Worm (Caenorhabditis elegans): ENCODE data around the gene rgs-11.
"Not testable (repeated sequence)": the region's sequence is repeated elsewhere in the genome, so short reads cannot be mapped to it uniquely, and the experiment has no call there.

Gene rgs-11

DNA sequence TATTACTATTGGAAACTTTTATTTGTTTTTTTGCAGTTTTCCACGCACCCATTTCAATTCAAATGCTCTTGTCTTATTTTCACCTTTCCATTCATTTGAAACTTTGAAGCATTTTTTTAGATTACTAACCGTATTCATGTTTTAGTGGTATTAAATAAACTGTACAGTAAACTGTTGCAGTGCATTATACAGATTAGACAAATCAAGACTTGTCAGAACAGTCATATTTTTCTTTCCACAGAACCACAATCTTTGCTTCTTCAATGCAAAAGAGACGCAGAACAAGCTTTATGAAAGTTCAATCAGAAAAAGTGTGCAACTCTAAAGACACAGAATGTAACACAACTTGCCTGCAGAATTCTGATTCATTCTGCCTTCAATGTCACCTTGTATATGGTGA, 1.4 kb downstream of the rgs-11 start, which contains the start of gene F45B8.5:
TSS of gene F45B8.5 (plus strand) at position 301 of the 400 bp plus-strand sequence.
- TF ChIP-seq T22C8.4 (GFP tag; IDR thresholded peaks at IDR 0.05), result no peak
- no peak for TF ChIP-seq flt-1 (GFP tag; IDR thresholded peaks at IDR 0.05)
- TF ChIP-seq cog-1 (tag; optimal IDR thresholded peaks at IDR 0.05), result no peak
- no peak for TF ChIP-seq klf-2 (GFP tag; conservative IDR thresholded peaks at IDR 0.05)
- TF ChIP-seq tab-1 (GFP tag; IDR thresholded peaks at IDR 0.05), result no peak
- TF ChIP-seq med-1 (GFP tag; optimal IDR thresholded peaks at IDR 0.05; ENCODE audit: insufficient read depth), result no peak

DNA sequence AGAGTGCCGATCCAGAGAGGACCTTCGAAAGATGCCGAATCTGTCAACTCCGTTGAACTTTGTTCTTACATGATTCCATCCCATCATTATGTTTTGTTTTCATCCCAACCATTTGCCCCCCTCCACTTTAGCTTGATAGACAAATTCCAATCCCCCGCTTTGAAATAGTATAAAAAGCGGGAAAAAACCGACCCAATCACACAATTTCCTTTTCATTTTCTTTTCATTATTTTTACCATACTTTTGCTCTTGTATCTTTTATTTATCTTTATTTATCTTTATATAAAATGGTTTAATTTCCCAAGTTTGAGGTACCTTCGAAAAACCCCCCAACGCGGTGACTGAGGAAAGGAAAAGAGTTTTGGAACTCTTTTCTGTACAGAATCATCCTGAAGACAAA, 2.2 kb downstream of the rgs-11 start, which contains the start of gene F20D1.22:
TSS of gene F20D1.22 (plus strand) at position 301 of the 400 bp plus-strand sequence.
- not testable (repeated sequence) for TF ChIP-seq ztf-29 (GFP tag; IDR thresholded peaks at IDR 0.05); med-1 (GFP tag; optimal IDR thresholded peaks at IDR 0.05; ENCODE audit: insufficient read depth); T22C8.4 (GFP tag; IDR thresholded peaks at IDR 0.05)

- TF ChIP-seq klf-2 (GFP tag; conservative IDR thresholded peaks at IDR 0.05), result no peak
- TF ChIP-seq ref-1 (GFP tag; conservative IDR thresholded peaks at IDR 0.05), result no peak
These were observed 5.3 kb downstream of the rgs-11 start for ce11 chrX:14969615-14970014.

DNA sequence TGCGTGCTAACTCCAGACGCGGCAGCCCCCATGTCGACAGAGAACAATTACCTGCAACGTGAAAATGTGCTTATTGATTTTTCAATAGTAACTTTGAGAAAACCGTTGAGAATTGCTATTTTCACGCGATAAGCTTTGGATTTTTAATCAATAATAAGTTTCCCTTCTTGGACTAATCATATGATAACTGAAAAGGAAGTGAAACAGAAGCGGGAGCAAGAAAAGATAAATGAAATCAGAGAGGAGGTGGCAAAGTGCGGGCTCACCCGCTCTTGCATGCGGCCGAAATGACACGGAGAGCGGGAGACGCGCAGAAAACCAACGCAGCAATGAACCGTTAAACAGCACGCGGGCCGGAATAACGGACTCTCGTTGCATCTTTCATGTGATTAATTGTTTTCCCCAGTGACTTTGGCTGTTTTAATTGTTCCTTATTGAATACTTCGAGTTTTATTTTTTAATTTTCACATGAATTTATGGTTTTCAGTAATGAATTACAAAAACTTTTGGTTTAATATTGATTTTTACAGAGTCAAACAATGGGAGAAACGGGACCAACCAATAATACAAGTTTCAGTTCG, 6.0 kb downstream of the rgs-11 start, which contains the start of the genes flwr-1 and tbc-1:
TSS of gene flwr-1 (minus strand) at position 51 of the 581 bp plus-strand sequence.
TSS of gene tbc-1 (plus strand) at position 531 of the 581 bp plus-strand sequence.
- TF ChIP-seq ref-1 (GFP tag; conservative IDR thresholded peaks at IDR 0.05), result no peak
- no peak for TF ChIP-seq flt-1 (GFP tag; IDR thresholded peaks at IDR 0.05)
- 0 out of 2 replicates have a peak, but pooled peaks have one; percentile 39 for TF ChIP-seq T22C8.4 (GFP tag; IDR thresholded peaks at IDR 0.05)

ce11 chrX:14973085-14973484, 8.7 kb downstream of the rgs-11 start:
- no peak for TF ChIP-seq flt-1 (GFP tag; IDR thresholded peaks at IDR 0.05)
- no peak for TF ChIP-seq cog-1 (tag; optimal IDR thresholded peaks at IDR 0.05)
- no peak for TF ChIP-seq med-1 (GFP tag; optimal IDR thresholded peaks at IDR 0.05; ENCODE audit: insufficient read depth)
- no peak for TF ChIP-seq tab-1 (GFP tag; IDR thresholded peaks at IDR 0.05)
- no peak for TF ChIP-seq ref-1 (GFP tag; conservative IDR thresholded peaks at IDR 0.05)
- no peak for TF ChIP-seq ztf-23 (GFP tag; IDR thresholded peaks at IDR 0.05)
- no peak for TF ChIP-seq ztf-29 (GFP tag; IDR thresholded peaks at IDR 0.05)
- no peak for TF ChIP-seq klf-2 (GFP tag; conservative IDR thresholded peaks at IDR 0.05)
- no peak for TF ChIP-seq T22C8.4 (GFP tag; IDR thresholded peaks at IDR 0.05)

DNA sequence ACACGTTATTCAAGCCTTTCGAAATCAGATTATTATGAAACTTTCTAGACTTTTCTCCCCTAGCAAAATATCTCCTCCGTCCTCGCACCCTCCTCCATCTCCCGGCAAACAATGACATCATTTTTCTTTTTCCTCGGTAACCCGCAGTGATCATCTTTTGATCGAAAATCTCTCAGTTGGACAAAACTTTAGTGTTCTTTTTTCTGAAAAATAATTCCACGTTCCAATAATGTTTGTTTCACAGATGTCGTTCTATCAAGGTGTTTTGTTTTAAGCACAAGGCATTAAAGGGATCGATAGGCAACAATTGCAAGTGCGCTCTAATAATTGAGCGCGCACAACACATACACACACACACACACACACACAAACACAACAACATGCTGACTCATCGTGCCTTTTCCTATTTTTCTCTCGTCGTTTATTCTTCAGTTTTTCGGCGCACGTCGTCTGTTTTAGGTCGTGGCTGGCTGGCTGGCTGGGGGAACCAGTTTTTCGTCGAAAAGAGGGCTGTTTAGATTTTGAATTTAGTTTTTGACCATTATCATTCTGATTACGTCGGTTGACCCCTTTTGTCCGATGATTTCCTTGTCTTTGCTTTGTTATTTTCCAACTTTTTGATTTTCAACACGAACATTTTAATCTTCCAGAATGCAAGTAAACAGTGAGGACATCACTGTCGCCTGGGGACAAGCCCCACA, 11.3 kb downstream of the rgs-11 start, which contains the start of gene F20D1.3:
TSS of gene F20D1.3 (plus strand) at position 651 of the 701 bp plus-strand sequence.
- TF ChIP-seq T22C8.4 (GFP tag; IDR thresholded peaks at IDR 0.05) (no peak), cog-1 (tag; optimal IDR thresholded peaks at IDR 0.05) (peak; percentile 67), klf-2 (GFP tag; conservative IDR thresholded peaks at IDR 0.05) (no peak), flt-1 (GFP tag; IDR thresholded peaks at IDR 0.05) (peak; percentile 29; the same call in 1 of the 2 replicates), ztf-29 (GFP tag; IDR thresholded peaks at IDR 0.05) (no peak), med-1 (GFP tag; optimal IDR thresholded peaks at IDR 0.05; ENCODE audit: insufficient read depth) (no peak), ztf-23 (GFP tag; IDR thresholded peaks at IDR 0.05) (no peak)

- TF ChIP-seq cog-1 (tag; optimal IDR thresholded peaks at IDR 0.05) (no peak), flt-1 (GFP tag; IDR thresholded peaks at IDR 0.05) (no peak), tab-1 (GFP tag; IDR thresholded peaks at IDR 0.05) (no peak), ztf-29 (GFP tag; IDR thresholded peaks at IDR 0.05) (no peak), klf-2 (GFP tag; conservative IDR thresholded peaks at IDR 0.05) (no peak), T22C8.4 (GFP tag; IDR thresholded peaks at IDR 0.05) (no peak), ztf-23 (GFP tag; IDR thresholded peaks at IDR 0.05) (no peak), med-1 (GFP tag; optimal IDR thresholded peaks at IDR 0.05; ENCODE audit: insufficient read depth) (no peak), ref-1 (GFP tag; conservative IDR thresholded peaks at IDR 0.05) (no peak)
These were observed 12.6 kb downstream of the rgs-11 start for ce11 chrX:14976840-14977534.

ce11 chrX:14978756-14979155, 14.4 kb downstream of the rgs-11 start:
- TF ChIP-seq ref-1 (GFP tag; conservative IDR thresholded peaks at IDR 0.05), result no peak
- no peak for TF ChIP-seq tab-1 (GFP tag; IDR thresholded peaks at IDR 0.05)
- no peak for TF ChIP-seq ztf-29 (GFP tag; IDR thresholded peaks at IDR 0.05)
- no peak for TF ChIP-seq T22C8.4 (GFP tag; IDR thresholded peaks at IDR 0.05)
- no peak for TF ChIP-seq med-1 (GFP tag; optimal IDR thresholded peaks at IDR 0.05; ENCODE audit: insufficient read depth)
- TF ChIP-seq klf-2 (GFP tag; conservative IDR thresholded peaks at IDR 0.05), result no peak
- no peak for TF ChIP-seq cog-1 (tag; optimal IDR thresholded peaks at IDR 0.05)
- no peak for TF ChIP-seq flt-1 (GFP tag; IDR thresholded peaks at IDR 0.05)
- no peak for TF ChIP-seq ztf-23 (GFP tag; IDR thresholded peaks at IDR 0.05)

ce11 chrX:14979388-14979787, 15.0 kb downstream of the rgs-11 start, which contains the start of gene emre-1:
Gene emre-1, plus strand, starts transcription at chrX:14979688.
- no peak for TF ChIP-seq ztf-29 (GFP tag; IDR thresholded peaks at IDR 0.05)
- no peak for TF ChIP-seq cog-1 (tag; optimal IDR thresholded peaks at IDR 0.05)
- TF ChIP-seq tab-1 (GFP tag; IDR thresholded peaks at IDR 0.05), result no peak
- no peak for TF ChIP-seq flt-1 (GFP tag; IDR thresholded peaks at IDR 0.05)
- TF ChIP-seq med-1 (GFP tag; optimal IDR thresholded peaks at IDR 0.05; ENCODE audit: insufficient read depth), result no peak
- TF ChIP-seq klf-2 (GFP tag; conservative IDR thresholded peaks at IDR 0.05), result no peak
- no peak for TF ChIP-seq T22C8.4 (GFP tag; IDR thresholded peaks at IDR 0.05)
- TF ChIP-seq ref-1 (GFP tag; conservative IDR thresholded peaks at IDR 0.05), result no peak
